Fruit fly (Drosophila melanogaster): ENCODE results near the gene CG14210.

The CG14210 gene

DNA sequence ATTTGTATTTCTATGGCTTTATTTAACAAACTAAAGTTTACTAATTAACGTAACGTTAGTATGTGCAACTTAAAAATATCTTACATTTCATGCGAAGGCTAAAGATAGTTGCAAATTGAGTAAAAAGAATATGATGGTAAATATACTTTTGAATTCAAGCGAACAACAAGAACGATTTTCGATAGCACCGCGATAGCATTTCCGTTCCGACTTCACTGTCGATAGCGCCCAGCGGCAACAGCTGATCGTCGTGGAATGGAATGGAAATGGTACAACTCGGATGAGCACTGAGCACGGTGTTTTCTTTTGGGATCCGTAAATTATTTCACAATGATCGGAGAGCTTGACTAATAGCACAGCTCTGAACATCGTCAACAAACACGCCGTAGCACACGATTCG is 2.5 kb upstream of the CG14210 start (continued):
- TF ChIP-seq CG1603 (tag; optimal IDR thresholded peaks at IDR 0.05) (peak; percentile 81), knrl (GFP tag; IDR thresholded peaks at IDR 0.05; ENCODE audit: partially characterized antibody) (no peak), bsh (GFP tag; optimal IDR thresholded peaks at IDR 0.05) (peak in 1 of 2 experiments; percentile 28), CG13123 (GFP tag; optimal IDR thresholded peaks at IDR 0.05) (no peak), Oaz (GFP tag; IDR thresholded peaks at IDR 0.05) (no peak), pan (optimal IDR thresholded peaks at IDR 0.05) (no peak), pan (GFP tag; optimal IDR thresholded peaks at IDR 0.05 in 1 of 2, IDR thresholded peaks at IDR 0.05 in 1 of 2) (peak in 1 of 2 experiments; percentile 29), HLH4C (GFP tag; IDR thresholded peaks at IDR 0.05; ENCODE audit: partially characterized antibody) (0 out of 3 replicates have a peak, but pooled peaks have one; percentile 43), Neu2 (GFP tag; optimal IDR thresholded peaks at IDR 0.05; ENCODE audit: borderline replicate concordance) (no peak), CG8290 (GFP tag; optimal IDR thresholded peaks at IDR 0.05) (no peak), CG8290 (tag; optimal IDR thresholded peaks at IDR 0.05) (peak; percentile 63 to 82), CG3163 (GFP tag; optimal IDR thresholded peaks at IDR 0.05) (no peak), bigmax (GFP tag; optimal IDR thresholded peaks at IDR 0.05) (peak; percentile 45), Deaf1 (tag; optimal IDR thresholded peaks at IDR 0.05) (no peak), YL-1 (GFP tag; optimal IDR thresholded peaks at IDR 0.05) (peak; percentile 75), HLH54F (GFP tag; optimal IDR thresholded peaks at IDR 0.05) (no peak), CG17612 (GFP tag; IDR thresholded peaks at IDR 0.05) (no peak), gcm (GFP tag; optimal IDR thresholded peaks at IDR 0.05) (peak; percentile 69), Hand (GFP tag; optimal IDR thresholded peaks at IDR 0.05) (peak; percentile 35), CG6175 (GFP tag; IDR thresholded peaks at IDR 0.05) (no peak), CG12744 (GFP tag; optimal IDR thresholded peaks at IDR 0.05) (no peak), ro (GFP tag; IDR thresholded peaks at IDR 0.05) (no peak), jigr1 (GFP tag; IDR thresholded peaks at IDR 0.05) (no peak), vfl (GFP tag; optimal IDR thresholded peaks at IDR 0.05) (no peak), mirr (GFP tag; optimal IDR thresholded peaks at IDR 0.05) (peak; percentile 89), ERR (GFP tag; optimal IDR thresholded peaks at IDR 0.05) (no peak), mld (GFP tag; IDR thresholded peaks at IDR 0.05; ENCODE audit: partially characterized antibody) (no peak), CHES-1-like (GFP tag; optimal IDR thresholded peaks at IDR 0.05) (peak; percentile 24), caup (GFP tag; optimal IDR thresholded peaks at IDR 0.05; ENCODE audit: severe bottlenecking) (peak; percentile 82), Dfd (GFP tag; optimal IDR thresholded peaks at IDR 0.05) (no peak), CG12391 (tag; optimal IDR thresholded peaks at IDR 0.05) (peak; percentile 61), Meics (GFP tag; optimal IDR thresholded peaks at IDR 0.05) (peak; percentile 83), CG10274 (GFP tag; optimal IDR thresholded peaks at IDR 0.05) (peak; percentile 1), CG31441 (GFP tag; IDR thresholded peaks at IDR 0.05) (no peak; the same call in 1 of the 2 replicates), H15 (GFP tag; IDR thresholded peaks at IDR 0.05) (no peak), CG17359 (tag; optimal IDR thresholded peaks at IDR 0.05) (peak; percentile 39), her (GFP tag; optimal IDR thresholded peaks at IDR 0.05) (peak; percentile 17), twi (tag; optimal IDR thresholded peaks at IDR 0.05) (no peak), Ets65A (GFP tag) (no peak), en (GFP tag; optimal IDR thresholded peaks at IDR 0.05) (no peak), sim (GFP tag; IDR thresholded peaks at IDR 0.05) (no peak)

DNA sequence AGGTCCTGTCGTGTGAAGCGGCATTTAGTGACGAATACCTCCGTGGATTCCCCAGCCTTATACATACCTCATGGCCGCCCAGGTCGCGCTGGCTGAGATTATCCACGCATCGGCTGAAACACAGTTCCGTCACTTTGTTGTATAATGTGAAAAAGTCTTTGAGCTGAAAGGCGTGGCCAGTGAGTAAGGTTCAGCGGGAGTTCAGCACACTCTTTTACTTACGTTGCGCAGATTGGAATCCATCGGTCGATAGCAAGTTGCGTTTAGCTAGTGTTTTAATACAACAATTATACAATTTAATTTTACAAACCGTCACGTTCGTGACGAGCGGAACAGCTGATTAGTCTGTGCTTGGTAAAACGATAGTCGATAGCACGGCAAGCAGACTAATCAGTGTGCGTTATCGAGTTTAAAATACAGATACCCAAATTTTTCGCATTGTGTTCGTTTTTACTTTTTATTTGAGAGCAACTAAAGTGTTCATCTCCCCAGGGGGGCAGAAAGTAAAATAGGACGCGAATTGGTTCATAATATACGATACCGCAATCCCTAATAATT is 2.3 kb downstream of the CG14210 start, which contains the start of the genes Pstk and Tim9b:
Gene Pstk (minus strand): TSS at position 355 of the 558 bp plus-strand sequence.
Gene Tim9b (minus strand): TSS at position 355 of the 558 bp plus-strand sequence.
- TF ChIP-seq sc (optimal IDR thresholded peaks at IDR 0.05) (no peak), sc (GFP tag; optimal IDR thresholded peaks at IDR 0.05) (no peak), CG13894 (tag; optimal IDR thresholded peaks at IDR 0.05) (no peak), CG10565 (GFP tag; optimal IDR thresholded peaks at IDR 0.05) (no peak), slbo (GFP tag; IDR thresholded peaks at IDR 0.05) (no peak), row (GFP tag; IDR thresholded peaks at IDR 0.05) (no peak), wor (GFP tag; IDR thresholded peaks at IDR 0.05) (no peak), bbx (GFP tag; IDR thresholded peaks at IDR 0.05; ENCODE audit: partially characterized antibody) (peak; percentile 73), CG12104 (GFP tag; optimal IDR thresholded peaks at IDR 0.05) (no peak), tll (GFP tag; optimal IDR thresholded peaks at IDR 0.05) (no peak), tna (GFP tag; IDR thresholded peaks at IDR 0.05; ENCODE audit: partially characterized antibody) (peak; percentile 68), lilli (GFP tag; optimal IDR thresholded peaks at IDR 0.05) (no peak), Dref (GFP tag; IDR thresholded peaks at IDR 0.05) (peak; percentile 71), CG1603 (tag; optimal IDR thresholded peaks at IDR 0.05) (no peak)

Measured in whole organism, embryonic.